Fruit fly (Drosophila melanogaster): ENCODE results near the gene CG31698.

Gene CG31698

DNA sequence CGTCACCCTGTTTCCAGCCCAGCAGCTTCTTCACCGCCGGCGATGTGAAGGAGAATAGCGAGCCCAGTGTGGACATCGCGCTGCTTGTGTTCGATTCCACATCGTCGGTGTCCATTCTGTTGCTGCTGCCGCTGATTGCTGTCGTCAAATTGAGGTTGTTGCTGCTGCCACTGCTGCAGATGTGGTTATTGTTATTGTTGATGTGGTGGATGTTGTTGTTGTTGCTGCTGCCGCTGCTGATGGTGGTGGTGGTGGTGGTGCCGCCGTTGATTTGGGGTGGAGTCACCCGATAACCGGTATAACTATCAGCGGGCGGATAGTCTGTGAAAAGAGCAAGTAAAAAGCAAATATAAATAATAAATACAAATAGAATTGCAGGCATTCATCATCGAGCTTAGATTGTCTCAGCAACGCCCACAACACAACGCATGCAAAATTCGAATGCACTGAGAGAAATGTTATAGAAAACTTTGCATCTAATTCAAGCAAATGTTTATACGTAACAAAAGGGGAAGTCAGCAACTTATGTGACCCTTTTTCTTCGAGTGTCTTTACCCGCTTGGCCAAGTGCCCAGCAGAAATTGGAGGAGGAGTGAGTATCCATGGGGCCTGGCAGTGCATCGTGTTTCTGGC lies 24.6 kb downstream of the CG31698 start:
- TF ChIP-seq CG14711 (tag; optimal IDR thresholded peaks at IDR 0.05) (no peak), ovo (GFP tag; optimal IDR thresholded peaks at IDR 0.05) (no peak), CG7045 (GFP tag; optimal IDR thresholded peaks at IDR 0.05) (no peak), toe (GFP tag; optimal IDR thresholded peaks at IDR 0.05) (no peak), kay (GFP tag; ENCODE audit: borderline replicate concordance) (no peak), Hr96 (GFP tag; optimal IDR thresholded peaks at IDR 0.05) (no peak), CG1620 (GFP tag; optimal IDR thresholded peaks at IDR 0.05) (no peak), pad (GFP tag; optimal IDR thresholded peaks at IDR 0.05) (no peak), cic (GFP tag; optimal IDR thresholded peaks at IDR 0.05) (no peak), Clk (GFP tag; optimal IDR thresholded peaks at IDR 0.05) (no peak), CG12768 (GFP tag; optimal IDR thresholded peaks at IDR 0.05) (no peak)

DNA sequence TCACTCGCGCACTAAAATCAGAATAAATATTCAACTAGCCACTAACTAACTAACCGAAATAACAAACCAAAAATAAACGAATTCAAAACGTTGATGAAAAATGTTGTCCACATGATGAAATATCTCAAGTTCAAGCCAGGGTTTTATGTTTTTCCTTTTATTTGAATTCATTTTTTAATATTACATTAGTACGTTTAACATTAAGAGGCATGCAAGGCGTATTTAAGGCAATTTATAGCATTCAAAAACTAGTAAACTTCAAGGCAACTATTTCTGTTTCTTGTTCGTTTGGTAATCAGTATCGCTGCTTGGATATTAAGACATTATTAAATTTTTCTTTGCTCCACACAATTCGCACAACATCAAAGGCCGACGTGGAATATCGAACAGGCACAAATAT lies 27.7 kb downstream of the CG31698 start:
- TF ChIP-seq cic (GFP tag; optimal IDR thresholded peaks at IDR 0.05) (no peak), kay (GFP tag; ENCODE audit: borderline replicate concordance) (peak; percentile 83)

DNA sequence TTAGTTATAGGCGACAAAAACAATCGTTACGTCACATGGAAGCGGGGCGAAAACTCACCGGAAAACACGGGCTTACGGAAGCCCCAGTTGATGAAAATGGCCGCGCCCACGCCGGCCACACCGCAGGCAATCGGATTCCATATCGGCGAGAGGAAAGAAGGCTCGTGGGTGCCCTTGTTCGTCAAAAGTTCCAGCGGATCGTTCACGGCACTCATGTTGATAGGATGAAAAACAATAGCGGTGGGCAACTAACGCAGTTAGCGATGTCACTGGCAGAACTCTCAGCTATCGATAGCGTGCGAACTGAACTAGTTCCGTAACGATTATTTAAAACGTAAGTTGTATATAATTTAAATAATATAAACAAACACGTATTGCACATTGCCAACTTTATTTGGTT lies 28.2 kb downstream of the CG31698 start, which contains the start of gene ND-B14.5B:
Gene ND-B14.5B (minus strand): TSS at position 379 of the 400 bp plus-strand sequence.
- TF ChIP-seq Clk (GFP tag; optimal IDR thresholded peaks at IDR 0.05) (no peak), Crg-1 (GFP tag; optimal IDR thresholded peaks at IDR 0.05) (no peak), toe (GFP tag; optimal IDR thresholded peaks at IDR 0.05) (no peak), Hr96 (GFP tag; optimal IDR thresholded peaks at IDR 0.05) (no peak), bab1 (GFP tag; optimal IDR thresholded peaks at IDR 0.05) (peak; percentile 14), CG7045 (GFP tag; optimal IDR thresholded peaks at IDR 0.05) (no peak)

dm6 chr2L:3144709-3145108 lies 28.9 kb downstream of the CG31698 start, which contains the start of gene toc:
Gene toc (minus strand): TSS chr2L:3144786.
- peak; percentile 20 for TF ChIP-seq cic (GFP tag; optimal IDR thresholded peaks at IDR 0.05)
- TF ChIP-seq ovo (GFP tag; optimal IDR thresholded peaks at IDR 0.05) = no peak
- peak; percentile 39 for TF ChIP-seq bab1 (GFP tag; optimal IDR thresholded peaks at IDR 0.05)
- TF ChIP-seq pad (GFP tag; optimal IDR thresholded peaks at IDR 0.05) = no peak

DNA sequence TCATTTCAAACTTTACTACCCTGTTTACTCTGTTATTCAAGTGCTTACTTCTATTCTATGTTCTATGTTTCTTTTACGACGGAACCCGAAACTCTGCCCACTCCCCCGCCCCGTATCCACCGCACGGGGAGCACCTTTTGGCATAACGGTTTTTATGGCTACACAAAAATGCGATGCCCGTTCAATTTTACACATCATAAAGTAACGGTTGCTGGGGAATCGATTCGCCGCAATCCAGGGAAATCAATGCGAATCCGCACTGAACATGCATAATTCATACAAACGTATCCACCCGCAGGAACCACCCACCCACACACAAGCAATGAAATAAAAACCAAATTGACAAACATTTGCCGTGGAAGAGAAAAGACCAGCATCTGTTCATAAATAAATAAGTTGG lies 29.7 kb downstream of the CG31698 start:
- TF ChIP-seq CG14711 (tag; optimal IDR thresholded peaks at IDR 0.05) (no peak), CG1620 (GFP tag; optimal IDR thresholded peaks at IDR 0.05) (no peak), pad (GFP tag; optimal IDR thresholded peaks at IDR 0.05) (peak; percentile 60), Mnt (GFP tag; optimal IDR thresholded peaks at IDR 0.05) (no peak), bab1 (GFP tag; optimal IDR thresholded peaks at IDR 0.05) (no peak)

- no peak for TF ChIP-seq pad (GFP tag; optimal IDR thresholded peaks at IDR 0.05)
- no peak for TF ChIP-seq cic (GFP tag; optimal IDR thresholded peaks at IDR 0.05)
- TF ChIP-seq Clk (GFP tag; optimal IDR thresholded peaks at IDR 0.05) = no peak
- TF ChIP-seq ovo (GFP tag; optimal IDR thresholded peaks at IDR 0.05) = no peak
- TF ChIP-seq CG1620 (GFP tag; optimal IDR thresholded peaks at IDR 0.05) = no peak
- TF ChIP-seq tj (GFP tag; optimal IDR thresholded peaks at IDR 0.05) = no peak
- no peak for TF ChIP-seq CG11617 (GFP tag; optimal IDR thresholded peaks at IDR 0.05)
- no peak for TF ChIP-seq Crg-1 (GFP tag; optimal IDR thresholded peaks at IDR 0.05)
- TF ChIP-seq CG5204 (GFP tag; optimal IDR thresholded peaks at IDR 0.05) = no peak
- no peak for TF ChIP-seq Hr96 (GFP tag; optimal IDR thresholded peaks at IDR 0.05)
- TF ChIP-seq CG14711 (tag; optimal IDR thresholded peaks at IDR 0.05) = no peak
- no peak for TF ChIP-seq bab1 (GFP tag; optimal IDR thresholded peaks at IDR 0.05)
- TF ChIP-seq CG7101 (tag; optimal IDR thresholded peaks at IDR 0.05) = no peak
- no peak for TF ChIP-seq toe (GFP tag; optimal IDR thresholded peaks at IDR 0.05)
- no peak for TF ChIP-seq cnc (optimal IDR thresholded peaks at IDR 0.05)
Observed at dm6 chr2L:3131641-3132040, 42.0 kb downstream of the CG31698 start.

DNA sequence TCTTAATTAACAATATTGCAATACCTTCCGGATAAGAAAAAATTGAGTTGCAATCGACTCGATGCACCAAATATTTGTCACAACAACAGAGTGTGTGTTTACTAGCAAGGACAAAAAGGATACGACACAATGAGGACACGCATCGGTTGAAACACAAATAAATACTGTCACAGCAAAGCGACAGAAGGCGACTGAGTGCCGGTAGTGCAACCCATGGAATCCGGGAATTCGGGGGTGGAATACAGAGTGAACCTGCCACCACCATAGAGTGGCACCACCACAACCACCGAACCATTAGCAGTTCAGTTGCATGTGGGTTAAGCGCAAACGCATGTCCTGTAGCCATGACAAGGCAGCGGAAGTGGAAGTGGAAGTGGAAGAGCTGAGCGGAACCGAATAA lies 43.2 kb downstream of the CG31698 start:
- TF ChIP-seq CG11617 (GFP tag; optimal IDR thresholded peaks at IDR 0.05) = no peak
- TF ChIP-seq CG1620 (GFP tag; optimal IDR thresholded peaks at IDR 0.05) = no peak
- TF ChIP-seq tj (GFP tag; optimal IDR thresholded peaks at IDR 0.05) = no peak
- no peak for TF ChIP-seq CG5204 (GFP tag; optimal IDR thresholded peaks at IDR 0.05)
- TF ChIP-seq toe (GFP tag; optimal IDR thresholded peaks at IDR 0.05) = no peak
- TF ChIP-seq CG33017 (tag; optimal IDR thresholded peaks at IDR 0.05) = no peak
- no peak for TF ChIP-seq Mnt (GFP tag; optimal IDR thresholded peaks at IDR 0.05)

DNA sequence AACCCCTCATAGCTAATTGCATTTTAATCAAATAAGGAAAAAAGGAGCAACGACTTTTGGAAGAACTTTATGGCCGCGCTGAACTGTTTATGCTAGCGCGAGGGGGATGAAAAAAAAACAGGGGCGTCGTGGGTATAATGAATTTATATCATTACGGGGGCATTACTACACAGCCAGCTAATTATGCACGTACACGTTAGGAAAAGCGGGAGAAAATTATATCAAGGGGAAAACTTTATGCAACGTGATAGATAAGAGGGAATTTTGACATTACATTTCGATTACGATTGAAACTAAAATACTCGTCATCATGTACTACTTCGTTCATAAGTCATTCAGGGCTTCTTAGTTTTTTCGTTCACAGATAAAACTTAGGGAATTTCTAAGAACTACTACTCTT lies 45.3 kb downstream of the CG31698 start, which contains the start of gene CG15403:
Gene CG15403 (plus strand): TSS at position 301 of the 400 bp plus-strand sequence.
- TF ChIP-seq toe (GFP tag; optimal IDR thresholded peaks at IDR 0.05) = no peak
- TF ChIP-seq bab1 (GFP tag; optimal IDR thresholded peaks at IDR 0.05) = no peak
